Worm (Caenorhabditis elegans) whole organism, young adult: ENCODE measurements around the gene gipc-2.

ENCODE experiments used
- B0019.2 ChIP-seq: fragments of 200-800 bp; sonication (Bioruptor generic); conservative IDR thresholded peaks from 2 replicates; pipeline ENCODE4 v1.3.6; 2022; ENCODE audit warnings: missing genetic modification reagents, missing genetic modification characterization, missing compliant biosample characterization
- B0261.1 ChIP-seq: sonication (generic microtip); optimal IDR thresholded peaks from 2 replicates; lab custom pipeline; 2016; ENCODE audit warnings: mild to moderate bottlenecking, missing genetic modification characterization, moderate library complexity, missing compliant biosample characterization
- F37B4.10 ChIP-seq: fragments of 200-800 bp; sonication (Bioruptor generic); IDR thresholded peaks from 2 replicates; pipeline ENCODE4 v1.3.6; 2022; ENCODE audit warnings: missing genetic modification characterization, missing compliant biosample characterization
- F57C9.4 ChIP-seq: sonication (generic microtip); optimal IDR thresholded peaks from 2 replicates; lab custom pipeline; 2017; ENCODE audit warnings: mild to moderate bottlenecking, missing genetic modification characterization, missing compliant biosample characterization
- K11D2.4 ChIP-seq: fragments of 200-800 bp; sonication (Bioruptor generic); IDR thresholded peaks from 2 replicates; pipeline ENCODE4 v1.3.6; 2022; ENCODE audit warnings: missing genetic modification reagents, missing genetic modification characterization, missing compliant biosample characterization
- Y67H2A.10 ChIP-seq: fragments of 200-800 bp; sonication (Bioruptor generic); conservative IDR thresholded peaks from 2 replicates; pipeline ENCODE4 v1.3.6; 2022; ENCODE audit warnings: missing genetic modification reagents, missing genetic modification characterization, missing compliant biosample characterization
- Y79H2A.3 ChIP-seq: fragments of 200-800 bp; sonication (Bioruptor generic); conservative IDR thresholded peaks from 2 replicates; pipeline ENCODE4 v1.3.6; 2022; ENCODE audit warnings: missing genetic modification reagents, missing genetic modification characterization, missing compliant biosample characterization
- ZK185.1 ChIP-seq: sonication (generic microtip); optimal IDR thresholded peaks from 2 replicates; lab custom pipeline; 2016; ENCODE audit warnings: mild to moderate bottlenecking, missing genetic modification characterization, missing compliant biosample characterization; ENCODE audit not compliant: poor library complexity, severe bottlenecking
- attf-6 ChIP-seq: fragments of 200-800 bp; sonication (Bioruptor generic); IDR thresholded peaks from 2 replicates; pipeline ENCODE4 v1.3.6; 2022; ENCODE audit warnings: missing genetic modification reagents, missing genetic modification characterization, missing compliant biosample characterization
- bed-1 ChIP-seq: fragments of 200-800 bp; sonication (Bioruptor generic); IDR thresholded peaks from 2 replicates; pipeline ENCODE4 v1.3.6; 2022; ENCODE audit warnings: missing genetic modification reagents, missing genetic modification characterization, missing compliant biosample characterization
- ccch-3 ChIP-seq: fragments of 200-800 bp; sonication (Bioruptor generic); optimal IDR thresholded peaks from 2 replicates; lab custom pipeline; 2018; ENCODE audit warnings: mild to moderate bottlenecking, missing genetic modification characterization, missing compliant biosample characterization
- ceh-27 ChIP-seq: fragments of 200-800 bp; sonication (Bioruptor generic); optimal IDR thresholded peaks from 2 replicates; lab custom pipeline; 2018; ENCODE audit warnings: mild to moderate bottlenecking, missing genetic modification characterization, moderate library complexity, missing compliant biosample characterization
- ceh-58 ChIP-seq: fragments of 200-800 bp; sonication (Bioruptor generic); IDR thresholded peaks from 2 replicates; pipeline ENCODE4 v1.3.6; 2022; ENCODE audit warnings: missing genetic modification characterization, missing compliant biosample characterization
- ceh-91 ChIP-seq: fragments of 200-800 bp; sonication (Bioruptor generic); IDR thresholded peaks from 2 replicates; pipeline ENCODE4 v1.3.6; 2022; ENCODE audit warnings: missing genetic modification reagents, missing genetic modification characterization, missing compliant biosample characterization
- chd-7 ChIP-seq: sonication (generic microtip); optimal IDR thresholded peaks from 2 replicates; lab custom pipeline; 2016; ENCODE audit warnings: mild to moderate bottlenecking, missing genetic modification characterization, moderate library complexity, missing compliant biosample characterization
- dox-1 ChIP-seq: fragments of 200-800 bp; sonication (Bioruptor generic); IDR thresholded peaks from 2 replicates; pipeline ENCODE4 v1.3.6; 2022; ENCODE audit warnings: missing genetic modification reagents, missing genetic modification characterization, missing compliant biosample characterization
- dpff-1 ChIP-seq: sonication (generic microtip); optimal IDR thresholded peaks from 2 replicates; lab custom pipeline; 2017; ENCODE audit warnings: mild to moderate bottlenecking, missing genetic modification characterization, missing compliant biosample characterization
- egl-18 ChIP-seq: fragments of 200-800 bp; sonication (Bioruptor generic); IDR thresholded peaks from 2 replicates; pipeline ENCODE4 v1.3.6; 2022; ENCODE audit warnings: missing genetic modification reagents, missing genetic modification characterization, missing compliant biosample characterization
- egl-44 ChIP-seq: fragments of 200-800 bp; sonication (Bioruptor generic); IDR thresholded peaks from 2 replicates; pipeline ENCODE4 v1.3.6; 2022; ENCODE audit warnings: missing genetic modification reagents, missing genetic modification characterization, missing compliant biosample characterization
- lin-26 ChIP-seq: fragments of 200-800 bp; sonication (Bioruptor generic); IDR thresholded peaks from 2 replicates; pipeline ENCODE4 v1.3.6; 2022; ENCODE audit warnings: missing genetic modification reagents, missing genetic modification characterization, missing compliant biosample characterization
- lin-35 ChIP-seq, 3 experiments: fragments of 150-350 bp in 2 of 3; sonication (generic microtip) in 1 of 3; optimal IDR thresholded peaks; 2 replicates each; lab custom pipeline; 2014 to 2018; ENCODE audit warnings: missing biosample characterization in 3 of 3, missing genetic modification characterization in 3 of 3, missing genetic modification reagents in 3 of 3
- lsl-1 ChIP-seq: fragments of 200-800 bp; sonication (Bioruptor generic); optimal IDR thresholded peaks from 2 replicates; lab custom pipeline; 2018; ENCODE audit warnings: mild to moderate bottlenecking, missing genetic modification characterization, moderate library complexity, missing compliant biosample characterization
- lsy-27 ChIP-seq: sonication (generic microtip); optimal IDR thresholded peaks from 2 replicates; lab custom pipeline; 2017; ENCODE audit warnings: missing genetic modification characterization, mild to moderate bottlenecking, missing compliant biosample characterization, antibody characterized with exemption, missing genotype, borderline replicate concordance; ENCODE audit not compliant: insufficient read depth
- madf-8 ChIP-seq: fragments of 200-800 bp; sonication (Bioruptor generic); conservative IDR thresholded peaks from 2 replicates; pipeline ENCODE4 v1.3.6; 2022; ENCODE audit warnings: missing genetic modification reagents, missing genetic modification characterization, missing compliant biosample characterization
- mxl-1 ChIP-seq: sonication (generic microtip); optimal IDR thresholded peaks from 2 replicates; lab custom pipeline; 2016; ENCODE audit warnings: missing genetic modification characterization, missing compliant biosample characterization
- nhr-179 ChIP-seq: sonication (generic microtip); optimal IDR thresholded peaks from 2 replicates; lab custom pipeline; 2016; ENCODE audit warnings: mild to moderate bottlenecking, missing genetic modification characterization, missing compliant biosample characterization
- nhr-80 ChIP-seq: sonication (generic microtip); optimal IDR thresholded peaks from 2 replicates; lab custom pipeline; 2016; ENCODE audit warnings: missing genetic modification characterization, missing compliant biosample characterization
- pbrm-1 ChIP-seq: fragments of 200-800 bp; sonication (Bioruptor generic); IDR thresholded peaks from 2 replicates; pipeline ENCODE4 v1.3.6; 2022; ENCODE audit warnings: missing genetic modification reagents, missing genetic modification characterization, missing compliant biosample characterization
- repo-1 ChIP-seq: sonication (generic microtip); optimal IDR thresholded peaks from 2 replicates; lab custom pipeline; 2017; ENCODE audit warnings: mild to moderate bottlenecking, missing genetic modification characterization, missing compliant biosample characterization
- rpc-1 ChIP-seq, 2 experiments: fragments of 150-350 bp in 1 of 2; sonication (generic microtip) in 1 of 2; optimal IDR thresholded peaks; 2 replicates each; lab custom pipeline; 2014 to 2018; ENCODE audit warnings: missing biosample characterization in 1 of 2, missing genetic modification characterization in 1 of 2, missing genetic modification reagents in 1 of 2, missing genotype in 1 of 2
- snpc-1.1 ChIP-seq: sonication (generic microtip); optimal IDR thresholded peaks from 2 replicates; lab custom pipeline; 2017; ENCODE audit warnings: missing genetic modification characterization, mild to moderate bottlenecking, missing compliant biosample characterization, antibody characterized with exemption, moderate library complexity, missing genotype, missing genetic modification reagents; ENCODE audit not compliant: insufficient read depth
- snpc-3.4 ChIP-seq: sonication (generic microtip); optimal IDR thresholded peaks from 2 replicates; lab custom pipeline; 2017; ENCODE audit warnings: missing genetic modification characterization, mild to moderate bottlenecking, missing compliant biosample characterization, antibody characterized with exemption, moderate library complexity, missing genotype, missing genetic modification reagents
- xnd-1 ChIP-seq: sonication (generic microtip); optimal IDR thresholded peaks from 2 replicates; lab custom pipeline; 2016; ENCODE audit warnings: missing genotype, missing genetic modification reagents, missing genetic modification characterization, missing compliant biosample characterization
- ztf-6 ChIP-seq: fragments of 200-800 bp; sonication (Bioruptor generic); IDR thresholded peaks from 2 replicates; pipeline ENCODE4 v1.3.6; 2022; ENCODE audit warnings: missing genetic modification reagents, missing genetic modification characterization, missing compliant biosample characterization

The gipc-2 gene

ce11 chrIV:10067541-10067940, 40.1 kb upstream of the gipc-2 start, which contains the start of gene cwn-2:
cwn-2 (plus strand) TSS chrIV:10067816.
- TF ChIP-seq lin-35 (GFP tag; optimal IDR thresholded peaks at IDR 0.05; lab: Kevin White, UChicago) (no peak), F37B4.10 (GFP tag; lab: Robert Waterston, UW) (no peak), egl-18 (GFP tag; lab: Robert Waterston, UW) (no peak), B0261.1 (no peak), madf-8 (GFP tag; lab: Robert Waterston, UW) (no peak), pbrm-1 (GFP tag; lab: Robert Waterston, UW) (no peak), egl-44 (GFP tag; lab: Robert Waterston, UW) (no peak), repo-1 (tag; lab: Kevin White, UChicago) (no peak), snpc-3.4 (tag; lab: Kevin White, UChicago) (no peak), ceh-58 (GFP tag; lab: Robert Waterston, UW) (no peak), B0019.2 (GFP tag; lab: Robert Waterston, UW) (no peak), ccch-3 (no peak)

DNA sequence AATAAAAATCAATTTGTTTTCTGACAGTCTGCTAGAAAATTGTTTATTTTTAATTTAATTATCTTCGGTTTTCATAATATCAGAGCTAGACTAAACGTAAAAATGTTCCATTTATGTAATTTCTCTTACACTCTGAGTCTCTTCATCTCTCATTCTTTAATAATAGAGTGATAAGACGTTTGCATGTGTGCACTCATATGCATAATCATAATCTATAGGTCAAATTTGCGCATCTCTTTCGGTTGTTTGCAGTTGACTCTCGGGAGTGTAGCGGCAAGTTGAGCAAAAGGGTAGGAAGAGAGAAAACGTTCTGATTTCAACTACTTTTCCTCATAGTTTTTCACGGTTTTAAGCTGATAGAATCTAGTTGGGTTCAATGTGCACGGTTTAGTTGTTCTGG, 39.0 kb upstream of the gipc-2 start:
- no peak for TF ChIP-seq F57C9.4
- no peak for TF ChIP-seq snpc-1.1
- no peak for TF ChIP-seq nhr-80 (tag; lab: Kevin White, UChicago)
- TF ChIP-seq egl-44 (GFP tag; lab: Robert Waterston, UW): no peak
- no peak for TF ChIP-seq ztf-6 (GFP tag; lab: Robert Waterston, UW)
- TF ChIP-seq K11D2.4 (GFP tag; lab: Robert Waterston, UW): no peak
- no peak for TF ChIP-seq bed-1 (GFP tag; lab: Robert Waterston, UW)
- no peak for TF ChIP-seq lsy-27 (tag; lab: Kevin White, UChicago)
- TF ChIP-seq nhr-179 (tag; lab: Kevin White, UChicago): no peak
- no peak for TF ChIP-seq xnd-1 (tag; lab: Kevin White, UChicago)
- no peak for TF ChIP-seq ccch-3
- no peak for TF ChIP-seq F37B4.10 (GFP tag; lab: Robert Waterston, UW)
- TF ChIP-seq chd-7 (tag; lab: Kevin White, UChicago): no peak
- no peak for TF ChIP-seq Y79H2A.3
- TF ChIP-seq dox-1 (GFP tag; lab: Robert Waterston, UW): no peak
- no peak for TF ChIP-seq ceh-27 (GFP tag; lab: Kevin White, UChicago)
- no peak for TF ChIP-seq mxl-1 (tag; lab: Kevin White, UChicago)
- TF ChIP-seq ZK185.1 (tag; lab: Kevin White, UChicago): no peak
- TF ChIP-seq, all 124 proteins: peak for 0

- no peak for TF ChIP-seq snpc-3.4 (tag; lab: Kevin White, UChicago)
- TF ChIP-seq ztf-6 (GFP tag; lab: Robert Waterston, UW): no peak
- TF ChIP-seq dpff-1: no peak
- TF ChIP-seq attf-6: no peak
- TF ChIP-seq rpc-1 (optimal IDR thresholded peaks at IDR 0.05; lab: Kevin White, UChicago): no peak
- no peak for TF ChIP-seq rpc-1 (tag; optimal IDR thresholded peaks at IDR 0.05; lab: Kevin White, UChicago)
- TF ChIP-seq ceh-91 (GFP tag; lab: Robert Waterston, UW): no peak
- no peak for TF ChIP-seq Y67H2A.10 (GFP tag; lab: Robert Waterston, UW)
Measured at ce11 chrIV:10065159-10065558, 37.7 kb upstream of the gipc-2 start.

DNA sequence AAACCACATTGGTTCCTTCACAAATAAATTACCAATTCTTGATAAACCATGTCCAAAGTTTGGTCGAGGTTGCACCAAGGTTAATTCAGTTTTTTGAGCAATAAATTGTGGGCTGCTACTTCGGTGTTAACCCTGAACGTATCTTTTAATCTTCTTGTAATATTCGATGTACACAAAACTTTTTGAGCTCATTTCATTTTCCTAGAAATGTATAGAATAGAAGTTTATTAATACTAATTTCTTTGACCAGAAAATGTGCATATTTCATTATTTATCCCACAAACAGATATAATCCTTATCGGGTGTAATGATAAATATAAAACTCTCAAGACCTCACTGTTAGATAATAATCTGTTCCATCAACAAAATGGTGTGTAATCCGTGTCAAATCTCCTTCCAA, 36.5 kb upstream of the gipc-2 start:
- TF ChIP-seq lin-26 (GFP tag; lab: Robert Waterston, UW) (no peak), lsl-1 (GFP tag; lab: Kevin White, UChicago) (no peak)
